Fruit fly (Drosophila melanogaster) whole organism, pupa: Measurements from ENCODE around the gene CG13364.
A peak's percentile ranks its signal among the peaks of the same experiment; 100 is the strongest.
"Not testable (repeated sequence)": the region's sequence is repeated elsewhere in the genome, so short reads cannot be mapped to it uniquely, and the experiment has no call there.

Source experiments
- CG10348 ChIP-seq: fragments of 200-800 bp; sonication (Bioruptor generic); IDR thresholded peaks from 2 replicates; pipeline ENCODE4 v1.3.6; 2022; ENCODE audit warnings: missing biosample characterization, missing genetic modification characterization
- CG12605 ChIP-seq: fragments of 200-800 bp; sonication (Bioruptor generic); IDR thresholded peaks from 2 replicates; pipeline ENCODE4 v1.3.6; 2022; ENCODE audit warnings: missing biosample characterization, missing genetic modification characterization
- CG13204 ChIP-seq: fragments of 200-800 bp; sonication (Bioruptor generic); optimal IDR thresholded peaks from 2 replicates; lab custom pipeline; 2018; ENCODE audit warnings: missing biosample characterization, mild to moderate bottlenecking, missing genetic modification characterization, moderate library complexity
- CG14655 ChIP-seq: fragments of 200-800 bp; sonication (Bioruptor generic); optimal IDR thresholded peaks from 3 replicates; lab custom pipeline; 2017; ENCODE audit warnings: mild to moderate bottlenecking, missing biosample characterization, missing genetic modification reagents, missing genetic modification characterization
- CG15710 ChIP-seq: fragments of 200-800 bp; sonication (Bioruptor generic); optimal IDR thresholded peaks from 2 replicates; lab custom pipeline; 2018; ENCODE audit warnings: missing biosample characterization, mild to moderate bottlenecking, missing genetic modification characterization, moderate library complexity
- CG17806 ChIP-seq: fragments of 200-800 bp; sonication (Bioruptor generic); optimal IDR thresholded peaks from 2 replicates; lab custom pipeline; 2018; ENCODE audit warnings: missing biosample characterization, mild to moderate bottlenecking, missing genetic modification characterization, moderate library complexity
- CG32121 ChIP-seq: fragments of 200-800 bp; sonication (Bioruptor generic); IDR thresholded peaks from 2 replicates; pipeline ENCODE4 v1.3.6; 2022; ENCODE audit warnings: missing biosample characterization, missing genetic modification characterization
- CG34367 ChIP-seq: fragments of 200-800 bp; sonication (Bioruptor generic); optimal IDR thresholded peaks from 2 replicates; lab custom pipeline; 2018; ENCODE audit warnings: missing biosample characterization, mild to moderate bottlenecking, missing genetic modification characterization
- CG4496 ChIP-seq: fragments of 200-800 bp; sonication (Bioruptor generic); IDR thresholded peaks from 3 replicates; pipeline ENCODE4 v1.3.6; 2022; ENCODE audit warnings: missing biosample characterization, missing genetic modification characterization
- CG8159 ChIP-seq: fragments of 200-800 bp; sonication (Bioruptor generic); optimal IDR thresholded peaks from 3 replicates; lab custom pipeline; 2018; ENCODE audit warnings: missing biosample characterization, mild to moderate bottlenecking, missing genetic modification characterization, moderate library complexity
- CG8301 ChIP-seq: fragments of 200-800 bp; sonication (Bioruptor generic); optimal IDR thresholded peaks from 2 replicates; lab custom pipeline; 2018; ENCODE audit warnings: missing biosample characterization, mild to moderate bottlenecking, missing genetic modification characterization
- CG9948 ChIP-seq: fragments of 200-800 bp; sonication (Bioruptor generic); optimal IDR thresholded peaks from 2 replicates; lab custom pipeline; 2018; ENCODE audit warnings: missing biosample characterization, mild to moderate bottlenecking, missing genetic modification characterization, moderate library complexity
- D1 ChIP-seq: fragments of 200-800 bp; sonication (Bioruptor generic); optimal IDR thresholded peaks from 2 replicates; lab custom pipeline; 2018; ENCODE audit warnings: missing biosample characterization, mild to moderate bottlenecking, missing genetic modification characterization, moderate library complexity
- EcR ChIP-seq: fragments of 200-800 bp; sonication (Bioruptor generic); optimal IDR thresholded peaks from 3 replicates; lab custom pipeline; 2019; ENCODE audit warnings: missing biosample characterization, missing genetic modification characterization, mild to moderate bottlenecking, moderate library complexity, missing genetic modification reagents
- Ets98B ChIP-seq: fragments of 200-800 bp; sonication (Bioruptor generic); IDR thresholded peaks from 2 replicates; pipeline ENCODE4 v1.3.6; 2022; ENCODE audit warnings: missing biosample characterization, missing genetic modification characterization
- Pif1A ChIP-seq: fragments of 200-800 bp; sonication (Bioruptor generic); optimal IDR thresholded peaks from 3 replicates; lab custom pipeline; 2016; ENCODE audit warnings: missing biosample characterization, missing genetic modification characterization
- Pif1B ChIP-seq: fragments of 200-800 bp; sonication (Bioruptor generic); optimal IDR thresholded peaks from 3 replicates; lab custom pipeline; 2016; ENCODE audit warnings: missing biosample characterization, missing genetic modification characterization
- Snoo ChIP-seq: fragments of 200-800 bp; sonication (Bioruptor generic); optimal IDR thresholded peaks from 3 replicates; lab custom pipeline; 2017; ENCODE audit warnings: missing biosample characterization, mild to moderate bottlenecking, missing genetic modification characterization, inconsistent platforms
- fd96Ca ChIP-seq: fragments of 200-800 bp; sonication (Bioruptor generic); IDR thresholded peaks from 3 replicates; pipeline ENCODE4 v1.3.6; 2022; ENCODE audit warnings: missing biosample characterization, missing genetic modification characterization
- gl ChIP-seq: fragments of 200-800 bp; sonication (Bioruptor generic); optimal IDR thresholded peaks from 2 replicates; lab custom pipeline; 2018; ENCODE audit warnings: missing biosample characterization, mild to moderate bottlenecking, missing genetic modification characterization
- rn ChIP-seq: fragments of 200-800 bp; sonication (Bioruptor generic); IDR thresholded peaks from 2 replicates; pipeline ENCODE4 v1.3.6; 2022; ENCODE audit warnings: missing biosample characterization, missing genetic modification characterization

The CG13364 gene

DNA sequence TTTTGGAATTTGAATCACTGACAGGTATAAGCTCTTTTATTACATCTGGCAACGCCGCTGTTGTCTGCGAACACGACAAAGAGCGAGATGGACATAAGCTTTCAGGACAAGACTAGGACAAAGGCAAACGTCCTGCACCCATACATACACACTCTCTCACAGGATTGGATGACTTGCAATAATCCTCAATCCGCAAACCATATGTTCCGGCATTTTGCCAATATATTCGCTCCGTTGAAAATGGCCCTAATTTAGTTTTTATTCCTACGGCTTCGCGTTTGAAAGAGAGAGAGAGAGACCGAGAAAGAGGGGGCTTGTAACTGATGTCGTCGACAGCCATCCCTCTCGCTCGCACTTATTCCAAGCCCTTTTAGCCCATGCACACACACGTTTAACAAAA is 29.2 kb upstream of the CG13364 start:
- peak; percentile 47 for TF ChIP-seq EcR
- no peak for TF ChIP-seq CG14655 (GFP tag; lab: Kevin White, UChicago)

DNA sequence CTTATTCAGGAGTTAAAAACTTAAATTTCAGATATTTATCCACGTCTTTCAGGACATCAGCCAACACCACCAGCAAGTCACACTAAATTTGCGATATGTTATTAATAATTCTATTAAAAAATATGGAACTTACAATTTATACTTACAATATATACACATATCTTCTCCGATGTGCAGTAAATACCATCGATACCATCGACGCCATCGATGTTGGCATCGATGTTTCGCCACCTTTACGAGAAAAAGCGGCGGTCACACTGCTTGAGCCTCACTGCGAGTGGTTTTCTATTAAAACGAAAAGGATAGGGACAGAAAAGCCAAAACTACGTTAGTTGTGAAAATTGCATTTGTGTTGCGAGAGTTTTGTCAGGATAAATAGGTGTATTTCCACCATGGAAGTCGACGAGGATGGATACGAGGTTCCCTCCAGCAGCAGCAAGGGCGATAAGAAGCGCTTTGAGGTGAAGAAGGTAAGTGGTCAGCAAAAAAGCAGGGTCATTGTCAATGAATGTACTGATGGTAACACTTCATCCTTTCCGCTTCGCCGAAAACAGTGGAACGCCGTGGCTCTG is 22.1 kb upstream of the CG13364 start, which contains the start of gene Roc1a:
Gene Roc1a (plus strand): TSS at position 249 of the 572 bp plus-strand sequence.
- no peak for TF ChIP-seq CG34367 (tag; lab: Kevin White, UChicago)
- peak; percentile 17; the same call in 1 of the 2 replicates for TF ChIP-seq Ets98B (GFP tag; lab: Robert Waterston, UW)
- TF ChIP-seq EcR, result peak; percentile 16

DNA sequence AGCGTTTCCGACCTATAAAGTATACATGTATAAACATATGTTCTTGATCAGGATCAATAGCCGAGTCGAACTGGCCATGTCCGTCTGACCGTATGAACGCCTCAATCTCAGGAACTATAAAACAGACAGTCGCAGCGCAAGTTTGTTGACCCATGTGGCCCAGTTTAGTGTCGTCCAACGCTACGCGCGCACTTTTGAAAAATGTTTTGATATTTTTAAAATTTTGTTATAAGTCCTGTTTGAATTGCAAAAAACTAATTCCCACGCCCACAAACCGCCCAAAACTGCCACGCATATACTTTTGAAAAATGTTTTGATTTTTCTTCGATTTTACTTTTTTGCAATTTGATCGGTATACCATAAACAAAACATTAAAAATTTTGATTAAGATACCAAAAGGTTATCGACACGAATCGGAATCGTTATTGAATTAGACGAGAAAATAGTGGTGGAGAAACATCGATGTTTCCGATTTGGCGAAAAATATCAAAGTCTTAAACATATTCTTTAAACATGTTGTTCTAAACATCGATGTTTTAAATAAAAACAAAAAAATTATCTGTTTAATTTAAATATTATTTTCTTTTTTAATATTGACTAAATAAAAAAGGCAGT is 21.5 kb upstream of the CG13364 start:
- TF ChIP-seq CG4496 (GFP tag; lab: Robert Waterston, UW), result no peak
- 0 out of 2 replicates have a peak, but pooled peaks have one; percentile 9 for TF ChIP-seq CG12605
- TF ChIP-seq rn (GFP tag; lab: Robert Waterston, UW), result no peak
- no peak for TF ChIP-seq Pif1A (GFP tag; lab: Kevin White, UChicago)
- TF ChIP-seq EcR, result peak; percentile 92
- TF ChIP-seq CG8159, result no peak
- no peak for TF ChIP-seq Snoo (tag; lab: Kevin White, UChicago)

DNA sequence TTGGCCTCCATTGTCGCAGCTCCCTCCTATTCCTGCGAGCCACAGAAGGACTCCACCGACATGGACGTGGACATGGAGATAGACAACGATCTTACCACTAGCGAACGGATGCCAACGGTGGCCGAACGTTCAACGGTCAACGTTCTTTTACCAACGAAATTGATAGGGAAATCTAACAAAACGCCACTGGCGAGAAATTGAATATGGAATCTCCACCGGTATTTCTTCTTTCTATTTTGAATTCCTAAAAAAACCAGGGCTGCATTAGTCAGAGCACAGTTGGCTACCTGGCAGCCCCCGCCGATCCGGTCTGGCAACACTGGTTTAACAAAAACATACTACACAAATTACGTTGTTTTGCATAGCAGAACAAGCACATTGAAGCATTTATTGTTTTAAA is 19.5 kb upstream of the CG13364 start, which contains the start of gene CG13367:
Gene CG13367 (plus strand): TSS at position 301 of the 400 bp plus-strand sequence.
- not testable (repeated sequence) for TF ChIP-seq CG8301; Pif1A (GFP tag; lab: Kevin White, UChicago); Snoo (tag; lab: Kevin White, UChicago)
- TF ChIP-seq, all 21 proteins: peak for 0; not testable (repeated sequence) for 21

DNA sequence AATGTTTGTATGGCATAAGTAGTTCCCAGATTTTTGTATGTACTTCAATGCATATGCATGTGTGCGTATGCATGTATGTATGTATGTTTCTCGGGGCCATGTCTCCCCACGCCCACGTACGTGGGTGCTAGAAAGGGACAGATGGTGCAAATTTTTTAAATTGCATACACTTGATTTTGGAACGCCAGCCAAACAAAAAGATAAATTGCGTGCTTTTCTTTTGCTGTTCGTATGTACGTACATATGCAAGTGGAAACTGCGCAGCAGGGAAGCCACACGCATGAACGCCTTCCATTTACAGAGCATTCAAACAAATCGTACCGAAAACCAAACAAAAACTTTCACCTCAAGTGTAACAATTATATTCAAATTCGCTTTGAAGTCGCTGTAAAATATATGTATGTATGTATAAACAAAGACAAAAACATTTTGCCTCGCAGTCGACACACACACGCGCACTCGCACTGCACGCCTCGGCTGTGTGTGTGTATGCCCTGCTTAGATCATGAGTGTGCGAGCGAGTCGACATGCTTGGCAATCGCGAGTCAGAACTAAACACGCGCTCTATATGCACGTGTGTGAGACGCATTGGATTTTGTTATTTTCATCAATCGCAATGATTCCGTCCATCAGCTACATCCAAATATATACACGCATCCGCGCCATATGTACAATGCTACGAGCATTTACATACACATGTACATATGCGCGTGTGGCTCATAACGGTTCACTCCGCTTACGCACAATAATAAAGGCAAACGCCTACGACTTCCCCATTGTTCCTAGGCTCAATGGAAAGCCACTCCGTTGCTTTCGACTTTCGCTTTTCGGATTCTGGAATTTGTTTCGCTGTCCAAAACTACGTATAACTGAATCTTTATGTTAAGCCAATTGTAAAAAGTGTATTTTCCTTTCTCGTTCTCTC is 11.9 kb upstream of the CG13364 start:
- no peak for TF ChIP-seq gl
- TF ChIP-seq CG32121, result no peak
- TF ChIP-seq CG9948 (tag; lab: Kevin White, UChicago), result no peak
- peak; percentile 39; the same call in 1 of the 2 replicates for TF ChIP-seq Ets98B (GFP tag; lab: Robert Waterston, UW)
- TF ChIP-seq CG13204 (GFP tag; lab: Kevin White, UChicago), result no peak
- no peak for TF ChIP-seq Pif1A (GFP tag; lab: Kevin White, UChicago)
- no peak for TF ChIP-seq CG17806
- no peak for TF ChIP-seq CG8301
- no peak for TF ChIP-seq D1 (tag; lab: Kevin White, UChicago)
- TF ChIP-seq, all 21 proteins: peak for 1

DNA sequence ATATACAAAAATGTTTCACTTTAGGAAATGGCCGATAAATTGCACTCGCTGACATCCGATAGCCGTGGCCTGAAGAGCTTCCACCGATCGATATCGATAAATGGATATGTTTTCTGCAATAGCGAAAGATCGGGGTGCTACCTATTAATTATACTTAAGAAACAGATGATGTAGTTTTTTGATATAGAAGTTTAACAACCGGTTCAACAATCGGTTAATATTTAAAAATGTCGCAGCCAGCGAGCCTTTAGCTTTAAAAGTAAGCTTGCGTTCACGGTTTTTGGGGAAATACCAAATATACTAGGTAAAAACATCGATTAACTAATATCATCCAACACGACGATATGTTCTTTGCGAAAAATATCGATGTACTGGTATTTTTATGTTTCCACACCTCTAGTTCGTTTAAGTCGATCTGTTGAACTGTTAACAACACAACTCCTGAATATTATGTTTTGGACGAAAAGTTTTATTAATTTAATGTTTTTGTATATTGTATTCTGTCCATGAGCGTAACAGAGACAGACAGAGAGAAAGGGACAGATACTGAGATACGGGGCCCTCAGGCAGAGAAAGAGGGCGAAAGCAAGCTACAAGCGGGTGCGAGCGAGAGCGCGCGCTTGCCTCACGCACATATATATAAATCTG is 10.6 kb upstream of the CG13364 start, which contains the start of gene Dredd:
Gene Dredd (minus strand): TSS at position 51 of the 648 bp plus-strand sequence.
- no peak for TF ChIP-seq Snoo (tag; lab: Kevin White, UChicago)
- TF ChIP-seq CG34367 (tag; lab: Kevin White, UChicago), result no peak
- no peak for TF ChIP-seq CG32121
- no peak for TF ChIP-seq EcR
- no peak for TF ChIP-seq Pif1B
- no peak for TF ChIP-seq fd96Ca (GFP tag; lab: Robert Waterston, UW)
- TF ChIP-seq CG15710, result no peak
- no peak for TF ChIP-seq D1 (tag; lab: Kevin White, UChicago)
- TF ChIP-seq rn (GFP tag; lab: Robert Waterston, UW), result no peak
- TF ChIP-seq CG17806, result no peak
- TF ChIP-seq CG8301, result no peak
- TF ChIP-seq CG14655 (GFP tag; lab: Kevin White, UChicago), result no peak
- TF ChIP-seq CG10348 (GFP tag; lab: Robert Waterston, UW), result no peak
- no peak for TF ChIP-seq CG12605
- no peak for TF ChIP-seq CG9948 (tag; lab: Kevin White, UChicago)
